Worm (Caenorhabditis elegans): ENCODE results near the gene srx-22.
A peak's percentile ranks its signal among the peaks of the same experiment; 100 is the strongest.

Gene srx-22

DNA sequence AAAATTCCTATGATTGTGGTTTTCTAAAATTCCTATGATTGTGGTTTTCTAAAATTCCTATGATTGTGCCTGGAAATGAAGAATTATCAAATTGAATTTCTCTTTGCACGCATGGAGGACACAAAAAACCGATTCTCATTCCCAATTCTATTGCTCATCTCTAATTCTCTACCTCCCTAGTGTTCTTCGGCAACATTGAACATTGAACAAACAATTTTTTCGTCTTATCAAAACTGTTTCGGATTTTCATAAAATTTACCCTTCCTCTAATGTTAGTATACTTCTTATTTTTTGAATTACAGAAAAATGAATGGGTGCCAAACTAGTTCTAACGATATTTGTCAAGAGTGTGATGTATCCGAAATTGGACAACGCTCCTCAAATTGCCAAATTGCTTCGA lies 43.5 kb upstream of the srx-22 start, which contains the start of gene pals-31:
pals-31 (plus strand) TSS at position 301 of the 400 bp plus-strand sequence.
- TF ChIP-seq mab-5 (tag; optimal IDR thresholded peaks at IDR 0.05), result no peak
- no peak for TF ChIP-seq ham-2 (GFP tag; optimal IDR thresholded peaks at IDR 0.05)
- TF ChIP-seq snpc-4 (tag; optimal IDR thresholded peaks at IDR 0.05), result no peak
- TF ChIP-seq flh-1 (GFP tag; optimal IDR thresholded peaks at IDR 0.05), result no peak
- no peak for TF ChIP-seq mls-2 (tag; optimal IDR thresholded peaks at IDR 0.05)
- no peak for TF ChIP-seq nhr-28 (tag; optimal IDR thresholded peaks at IDR 0.05)

DNA sequence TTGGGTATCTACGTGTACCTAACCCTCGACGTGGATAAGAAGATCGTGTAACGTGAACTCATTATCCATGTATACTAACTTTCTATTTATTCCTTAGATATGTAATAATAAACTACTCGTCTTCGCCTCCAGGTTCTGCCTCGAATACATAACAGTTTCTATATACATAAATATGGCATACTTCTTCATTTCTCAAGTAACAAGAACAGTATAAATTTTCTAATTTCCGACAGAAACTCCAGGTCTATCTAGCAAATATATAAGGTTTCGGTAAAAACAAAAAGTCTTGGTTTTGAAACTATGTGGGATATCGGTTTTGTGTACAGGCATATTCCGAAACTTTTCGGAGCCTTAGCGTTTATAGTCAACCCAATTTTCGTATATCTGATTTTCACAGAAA lies 41.4 kb upstream of the srx-22 start, which contains the start of gene srj-37:
srj-37 (plus strand) TSS at position 301 of the 400 bp plus-strand sequence.
- TF ChIP-seq ceh-83 (GFP tag; optimal IDR thresholded peaks at IDR 0.05) (no peak), nhr-76 (tag; optimal IDR thresholded peaks at IDR 0.05) (no peak), tbx-8 (GFP tag; optimal IDR thresholded peaks at IDR 0.05) (no peak), mab-5 (tag; optimal IDR thresholded peaks at IDR 0.05) (no peak)

DNA sequence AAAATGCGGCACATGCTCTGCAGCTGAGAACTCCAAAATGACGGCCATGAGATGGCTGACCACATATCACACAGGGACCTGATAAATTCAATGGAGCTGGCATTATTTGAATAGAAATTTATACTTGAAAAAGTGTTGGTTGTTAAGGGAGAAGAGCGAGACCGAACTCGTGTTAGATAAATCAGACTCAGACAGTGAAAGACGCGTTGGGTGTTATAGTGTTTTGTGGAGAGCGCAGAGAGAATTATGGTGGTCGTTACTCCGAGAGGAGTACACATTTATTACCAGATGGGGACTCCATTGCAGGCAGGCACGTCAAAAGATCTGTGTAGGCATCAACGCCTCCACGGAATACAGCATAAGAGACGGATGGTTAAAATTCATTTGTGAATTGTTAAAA lies 37.0 kb upstream of the srx-22 start, which contains the start of gene nhr-190:
nhr-190 (minus strand) TSS at position 175 of the 400 bp plus-strand sequence.
- TF ChIP-seq ces-1 (GFP tag; optimal IDR thresholded peaks at IDR 0.05), result peak; percentile 41
- TF ChIP-seq unc-120 (tag; optimal IDR thresholded peaks at IDR 0.05; ENCODE audit: poor library complexity, severe bottlenecking), result peak; percentile 22
- no peak for TF ChIP-seq ham-2 (GFP tag; optimal IDR thresholded peaks at IDR 0.05)

DNA sequence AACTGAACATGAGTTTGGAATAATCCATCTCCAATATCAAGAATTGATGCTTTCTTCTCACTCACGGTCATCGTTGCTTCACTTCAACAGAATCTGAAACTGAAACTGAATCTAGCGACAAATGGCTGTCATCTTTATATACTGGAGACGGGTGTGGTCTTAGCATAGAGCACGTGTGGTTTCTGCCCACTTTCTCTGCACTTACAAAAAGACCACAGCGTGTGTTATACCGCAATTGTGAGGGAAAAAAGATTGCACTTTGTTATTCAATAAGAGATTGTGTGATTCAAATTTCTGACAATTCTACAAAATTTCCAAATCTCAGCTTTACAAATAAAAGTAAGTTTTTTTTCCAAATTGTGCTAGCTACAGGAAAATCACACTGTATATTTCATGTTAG lies 33.6 kb upstream of the srx-22 start, which contains the start of gene F48G7.12:
F48G7.12 (minus strand) TSS at position 101 of the 400 bp plus-strand sequence.
- TF ChIP-seq lin-32 (GFP tag; optimal IDR thresholded peaks at IDR 0.05) (no peak), snpc-4 (tag; optimal IDR thresholded peaks at IDR 0.05) (no peak), unc-39 (tag; optimal IDR thresholded peaks at IDR 0.05) (no peak), sem-2 (GFP tag; optimal IDR thresholded peaks at IDR 0.05) (no peak), lsy-2 (tag; optimal IDR thresholded peaks at IDR 0.05) (no peak), mls-2 (tag; optimal IDR thresholded peaks at IDR 0.05) (no peak), ham-2 (GFP tag; optimal IDR thresholded peaks at IDR 0.05) (no peak), ceh-83 (GFP tag; optimal IDR thresholded peaks at IDR 0.05) (no peak), nhr-237 (tag; optimal IDR thresholded peaks at IDR 0.05) (no peak)

DNA sequence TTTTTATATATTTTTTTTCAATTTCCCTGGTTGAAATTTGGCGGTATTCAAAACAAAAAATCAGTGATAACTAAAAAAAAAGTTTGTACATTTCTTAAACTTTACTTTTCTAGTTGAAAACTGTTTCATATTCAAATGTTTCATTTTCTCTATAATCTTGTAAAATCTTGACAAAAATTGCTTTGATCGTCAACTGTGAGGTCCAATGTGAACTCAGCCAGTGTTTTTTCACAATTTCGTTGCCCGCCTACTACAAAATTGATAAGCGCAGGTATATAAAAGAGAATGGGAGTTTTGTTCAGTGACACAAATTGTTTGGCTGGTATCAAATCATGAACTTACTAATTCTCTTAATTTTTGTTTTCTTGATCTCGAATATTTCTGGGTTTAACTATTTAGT lies 32.9 kb upstream of the srx-22 start, which contains the start of gene ugt-42:
ugt-42 (plus strand) TSS at position 301 of the 400 bp plus-strand sequence.
- TF ChIP-seq unc-62 (GFP tag; optimal IDR thresholded peaks at IDR 0.05) (no peak), unc-120 (tag; optimal IDR thresholded peaks at IDR 0.05; ENCODE audit: poor library complexity, severe bottlenecking) (no peak), blmp-1 (tag; optimal IDR thresholded peaks at IDR 0.05) (no peak), sptf-1 (tag; optimal IDR thresholded peaks at IDR 0.05) (no peak), hlh-1 (tag; optimal IDR thresholded peaks at IDR 0.05) (no peak), ceh-39 (tag; optimal IDR thresholded peaks at IDR 0.05) (no peak), bed-3 (GFP tag; optimal IDR thresholded peaks at IDR 0.05) (no peak), zip-8 (tag; optimal IDR thresholded peaks at IDR 0.05) (no peak), lin-32 (GFP tag; optimal IDR thresholded peaks at IDR 0.05) (no peak)

DNA sequence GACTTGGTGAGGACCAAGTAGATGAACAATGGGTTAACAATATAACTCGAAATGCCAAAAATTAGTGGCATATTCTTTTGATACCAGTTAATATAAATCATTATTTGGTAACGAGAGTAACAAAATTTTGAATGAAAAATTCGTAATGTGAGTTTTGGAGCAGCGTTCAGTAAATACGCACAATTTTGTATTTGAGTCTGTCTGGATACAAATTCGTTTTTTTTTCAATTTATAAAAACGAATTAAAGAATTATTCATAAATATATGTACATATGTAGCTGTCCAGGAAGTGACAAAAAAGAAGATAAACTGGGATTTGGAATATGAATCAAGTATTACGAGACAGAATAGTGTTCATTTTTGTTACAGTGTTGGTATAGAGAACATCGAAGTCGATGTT lies 26.8 kb upstream of the srx-22 start, which contains the start of gene srj-5:
srj-5 (minus strand) TSS at position 101 of the 400 bp plus-strand sequence.
- TF ChIP-seq unc-120 (tag; optimal IDR thresholded peaks at IDR 0.05; ENCODE audit: poor library complexity, severe bottlenecking) (no peak), nhr-12 (tag; optimal IDR thresholded peaks at IDR 0.05) (no peak), snpc-4 (tag; optimal IDR thresholded peaks at IDR 0.05) (no peak), ces-1 (GFP tag; optimal IDR thresholded peaks at IDR 0.05) (no peak), bed-3 (GFP tag; optimal IDR thresholded peaks at IDR 0.05) (no peak), sem-2 (GFP tag; optimal IDR thresholded peaks at IDR 0.05) (no peak), mab-5 (tag; optimal IDR thresholded peaks at IDR 0.05) (no peak), M03D4.4 (tag; optimal IDR thresholded peaks at IDR 0.05) (no peak), ceh-39 (tag; optimal IDR thresholded peaks at IDR 0.05) (no peak), mls-2 (tag; optimal IDR thresholded peaks at IDR 0.05) (no peak), ceh-83 (GFP tag; optimal IDR thresholded peaks at IDR 0.05) (no peak), ceh-43 (GFP tag; optimal IDR thresholded peaks at IDR 0.05) (no peak), blmp-1 (tag; optimal IDR thresholded peaks at IDR 0.05) (no peak), nhr-76 (tag; optimal IDR thresholded peaks at IDR 0.05) (no peak), flh-1 (GFP tag; optimal IDR thresholded peaks at IDR 0.05) (no peak), drap-1 (GFP tag; optimal IDR thresholded peaks at IDR 0.05) (no peak), cnd-1 (tag; optimal IDR thresholded peaks at IDR 0.05) (no peak), lin-13 (tag; optimal IDR thresholded peaks at IDR 0.05) (no peak), unc-39 (tag; optimal IDR thresholded peaks at IDR 0.05) (no peak)
